Fruit fly (Drosophila melanogaster): ENCODE results near the gene CG10713.

The CG10713 gene

dm6 chr3L:13476070-13476469 is 41.0 kb upstream of the CG10713 start (continued):
- TF ChIP-seq Blimp-1 (GFP tag; optimal IDR thresholded peaks at IDR 0.05): peak; percentile 14
- TF ChIP-seq fd96Cb (tag; optimal IDR thresholded peaks at IDR 0.05): peak; percentile 24
- TF ChIP-seq fru (optimal IDR thresholded peaks at IDR 0.05): no peak
- TF ChIP-seq nmo (GFP tag; optimal IDR thresholded peaks at IDR 0.05): peak; percentile 43
- TF ChIP-seq dmrt99B (tag; optimal IDR thresholded peaks at IDR 0.05): peak; percentile 25
- peak; percentile 27; the same call in 1 of the 3 replicates for TF ChIP-seq tgo (GFP tag; IDR thresholded peaks at IDR 0.05)
- TF ChIP-seq CG11695 (GFP tag; IDR thresholded peaks at IDR 0.05): 0 out of 3 replicates have a peak, but pooled peaks have one; percentile 9
- no peak for TF ChIP-seq CG3281 (GFP tag; optimal IDR thresholded peaks at IDR 0.05)
- peak; percentile 69 for TF ChIP-seq CG11696 (GFP tag; IDR thresholded peaks at IDR 0.05)

- TF ChIP-seq CG1529 (GFP tag; optimal IDR thresholded peaks at IDR 0.05) (no peak), CG2712 (tag; optimal IDR thresholded peaks at IDR 0.05) (no peak), ase (GFP tag; IDR thresholded peaks at IDR 0.05) (no peak), ewg (GFP tag; optimal IDR thresholded peaks at IDR 0.05) (peak; percentile 56), CG2120 (GFP tag; optimal IDR thresholded peaks at IDR 0.05) (no peak), run (tag; optimal IDR thresholded peaks at IDR 0.05) (no peak), az2 (GFP tag; optimal IDR thresholded peaks at IDR 0.05) (no peak), CG16779 (GFP tag; IDR thresholded peaks at IDR 0.05) (peak; percentile 56; the same call in 1 of the 2 replicates), CG1602 (GFP tag; optimal IDR thresholded peaks at IDR 0.05) (no peak), Trl (optimal IDR thresholded peaks at IDR 0.05) (peak in 1 of 2 experiments; percentile 11), Trl (GFP tag; optimal IDR thresholded peaks at IDR 0.05) (no peak), E2f2 (GFP tag; IDR thresholded peaks at IDR 0.05) (no peak), amos (GFP tag; IDR thresholded peaks at IDR 0.05; ENCODE audit: partially characterized antibody) (peak; percentile 14; the same call in 1 of the 2 replicates), Deaf1 (tag; optimal IDR thresholded peaks at IDR 0.05) (peak; percentile 59), z (GFP tag; IDR thresholded peaks at IDR 0.05) (peak; percentile 93), phol (tag; optimal IDR thresholded peaks at IDR 0.05) (no peak), Med (GFP tag) (peak; percentile 50), Atf3 (GFP tag; optimal IDR thresholded peaks at IDR 0.05) (no peak)
Measured at dm6 chr3L:13474607-13475006, 39.6 kb upstream of the CG10713 start, which contains the start of gene CG10089. TSS of gene CG10089 (minus strand) at chr3L:13474787.

dm6 chr3L:13457133-13457532 is 22.1 kb upstream of the CG10713 start, which contains the start of gene CG10116:
TSS of gene CG10116 (minus strand) at chr3L:13457238.
- peak; percentile 87 for TF ChIP-seq sd (tag; optimal IDR thresholded peaks at IDR 0.05)
- 0 out of 4 replicates have a peak, but pooled peaks have one; percentile 38 for TF ChIP-seq chinmo (GFP tag; IDR thresholded peaks at IDR 0.05; ENCODE audit: partially characterized antibody)
- no peak for TF ChIP-seq CG30431 (GFP tag; optimal IDR thresholded peaks at IDR 0.05)
- TF ChIP-seq scrt (GFP tag; optimal IDR thresholded peaks at IDR 0.05): no peak
- TF ChIP-seq crol (GFP tag; IDR thresholded peaks at IDR 0.05): no peak
- TF ChIP-seq exex (tag; optimal IDR thresholded peaks at IDR 0.05): peak; percentile 78
- TF ChIP-seq grn (GFP tag; optimal IDR thresholded peaks at IDR 0.05): peak; percentile 70
- TF ChIP-seq sens-2 (GFP tag; IDR thresholded peaks at IDR 0.05): peak; percentile 43; the same call in 1 of the 2 replicates
- no peak for TF ChIP-seq Dref (GFP tag; IDR thresholded peaks at IDR 0.05)

DNA sequence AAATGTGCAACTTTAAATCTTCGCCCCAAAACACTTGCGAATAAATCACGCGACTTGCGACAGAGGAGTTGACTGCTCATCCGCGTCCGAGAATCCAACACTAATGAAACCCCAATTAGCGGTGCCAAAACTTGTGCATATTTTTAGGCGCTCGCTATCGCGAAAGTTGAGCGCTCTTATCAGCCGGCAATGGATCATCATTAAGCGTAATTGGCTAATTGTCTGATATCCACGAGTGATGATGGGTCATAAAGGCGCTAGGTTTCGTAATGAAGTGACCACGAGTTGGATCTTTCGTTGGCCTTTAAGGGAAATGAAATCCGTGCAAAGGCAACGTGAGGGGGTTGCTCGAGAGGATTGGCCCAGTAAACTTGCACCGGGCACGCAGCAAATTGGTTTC is 19.7 kb upstream of the CG10713 start:
- TF ChIP-seq D19A (tag; optimal IDR thresholded peaks at IDR 0.05) (no peak), lilli (GFP tag; optimal IDR thresholded peaks at IDR 0.05) (no peak), CG9215 (GFP tag; IDR thresholded peaks at IDR 0.05) (no peak), CG34422 (GFP tag; IDR thresholded peaks at IDR 0.05) (no peak), Neu2 (GFP tag; optimal IDR thresholded peaks at IDR 0.05; ENCODE audit: borderline replicate concordance) (no peak), CG6791 (GFP tag; IDR thresholded peaks at IDR 0.05; ENCODE audit: partially characterized antibody) (no peak), CG3163 (GFP tag; optimal IDR thresholded peaks at IDR 0.05) (no peak), Ets65A (GFP tag) (no peak), tna (GFP tag; IDR thresholded peaks at IDR 0.05; ENCODE audit: partially characterized antibody) (no peak), exex (tag; optimal IDR thresholded peaks at IDR 0.05) (peak; percentile 81), Spps (tag; optimal IDR thresholded peaks at IDR 0.05) (no peak), CG10321 (GFP tag; IDR thresholded peaks at IDR 0.05) (no peak), CG8290 (GFP tag; optimal IDR thresholded peaks at IDR 0.05) (no peak), CG8290 (tag; optimal IDR thresholded peaks at IDR 0.05) (peak in 1 of 2 experiments; percentile 6), CG30403 (GFP tag; optimal IDR thresholded peaks at IDR 0.05) (no peak)
